Fruit fly (Drosophila melanogaster) whole organism, embryonic: ENCODE results near the gene CG17190.

Experiments
- Adf1 ChIP-seq: fragments of 200-800 bp; sonication (Bioruptor generic); IDR thresholded peaks from 2 replicates; pipeline ENCODE4 v1.3.6; 2022; ENCODE audit warnings: missing biosample characterization, missing genetic modification characterization
- CG10147 ChIP-seq: fragments of 200-800 bp; sonication (Bioruptor generic); optimal IDR thresholded peaks from 2 replicates; lab custom pipeline; 2019; ENCODE audit warnings: missing biosample characterization, mild to moderate bottlenecking, missing genetic modification characterization, moderate library complexity
- CG10462 ChIP-seq: fragments of 200-800 bp; sonication (Bioruptor generic); optimal IDR thresholded peaks from 2 replicates; lab custom pipeline; 2016; ENCODE audit warnings: missing biosample characterization, missing genetic modification characterization
- CG10565 ChIP-seq: fragments of 200-800 bp; sonication (Bioruptor generic); optimal IDR thresholded peaks from 3 replicates; lab custom pipeline; 2016; ENCODE audit warnings: missing biosample characterization, mild to moderate bottlenecking, missing genetic modification characterization
- CG10959 ChIP-seq: fragments of 200-800 bp; sonication (Bioruptor generic); IDR thresholded peaks from 2 replicates; pipeline ENCODE4 v1.3.6; 2022; ENCODE audit warnings: missing biosample characterization, missing genetic modification characterization
- CG12104 ChIP-seq: fragments of 200-800 bp; sonication (Bioruptor generic); optimal IDR thresholded peaks from 3 replicates; lab custom pipeline; 2016; ENCODE audit warnings: missing biosample characterization, missing genetic modification characterization
- CG13123 ChIP-seq: fragments of 200-800 bp; sonication (Bioruptor generic); optimal IDR thresholded peaks from 2 replicates; lab custom pipeline; 2016; ENCODE audit warnings: missing biosample characterization, missing genetic modification characterization
- CG13287 ChIP-seq: fragments of 200-800 bp; sonication (Bioruptor generic); IDR thresholded peaks from 2 replicates; pipeline ENCODE4 v1.3.6; 2022; ENCODE audit warnings: missing biosample characterization, missing genetic modification characterization; ENCODE audit not compliant: partially characterized antibody
- CG15011 ChIP-seq: fragments of 200-800 bp; sonication (Bioruptor generic); optimal IDR thresholded peaks from 3 replicates; lab custom pipeline; 2018; ENCODE audit warnings: missing biosample characterization, mild to moderate bottlenecking, missing genetic modification characterization
- CG15601 ChIP-seq: fragments of 200-800 bp; sonication (Bioruptor generic); optimal IDR thresholded peaks from 3 replicates; lab custom pipeline; 2019; ENCODE audit warnings: missing biosample characterization, mild to moderate bottlenecking, missing genetic modification characterization, moderate library complexity
- CG15696 ChIP-seq: fragments of 200-800 bp; sonication (Bioruptor generic); optimal IDR thresholded peaks from 2 replicates; lab custom pipeline; 2019; ENCODE audit warnings: missing biosample characterization, mild to moderate bottlenecking, missing genetic modification characterization, moderate library complexity
- CG17361 ChIP-seq: fragments of 200-800 bp; sonication (Bioruptor generic); IDR thresholded peaks from 3 replicates; pipeline ENCODE4 v1.3.6; 2022; ENCODE audit warnings: missing biosample characterization, missing genetic modification characterization
- CG17912 ChIP-seq: fragments of 200-800 bp; sonication (Bioruptor generic); optimal IDR thresholded peaks from 2 replicates; lab custom pipeline; 2018; ENCODE audit warnings: missing biosample characterization, mild to moderate bottlenecking, missing genetic modification characterization
- CG18599 ChIP-seq: fragments of 200-800 bp; sonication (Bioruptor generic); optimal IDR thresholded peaks from 3 replicates; lab custom pipeline; 2017; ENCODE audit warnings: missing biosample characterization, missing genetic modification characterization, mild to moderate bottlenecking, moderate library complexity, missing genetic modification reagents
- CG2889 ChIP-seq: fragments of 200-800 bp; sonication (Bioruptor generic); IDR thresholded peaks from 3 replicates; pipeline ENCODE4 v1.3.6; 2022; ENCODE audit warnings: missing biosample characterization, missing genetic modification characterization
- CG30020 ChIP-seq: fragments of 200-800 bp; optimal IDR thresholded peaks from 2 replicates; lab custom pipeline; 2019; ENCODE audit warnings: missing biosample characterization, mild to moderate bottlenecking, missing genetic modification characterization, moderate library complexity
- CG3838 ChIP-seq: fragments of 200-800 bp; sonication (Bioruptor generic); optimal IDR thresholded peaks from 3 replicates; lab custom pipeline; 2016; ENCODE audit warnings: missing biosample characterization, missing genetic modification characterization
- CG4424 ChIP-seq: fragments of 200-800 bp; sonication (Bioruptor generic); optimal IDR thresholded peaks from 3 replicates; lab custom pipeline; 2016; ENCODE audit warnings: missing biosample characterization, missing genetic modification characterization
- CG9215 ChIP-seq: fragments of 200-800 bp; sonication (Bioruptor generic); IDR thresholded peaks from 2 replicates; pipeline ENCODE4 v1.3.6; 2022; ENCODE audit warnings: missing biosample characterization, missing genetic modification characterization
- CG9932 ChIP-seq: fragments of 200-800 bp; sonication (Bioruptor generic); IDR thresholded peaks from 2 replicates; pipeline ENCODE4 v1.3.6; 2022; ENCODE audit warnings: missing biosample characterization, missing genetic modification characterization
- Dll ChIP-seq: fragments of 200-800 bp; sonication (Bioruptor generic); IDR thresholded peaks from 4 replicates; pipeline ENCODE4 v1.3.6; 2022; ENCODE audit warnings: missing biosample characterization, missing genetic modification characterization; ENCODE audit not compliant: partially characterized antibody
- ERR ChIP-seq: fragments of 200-800 bp; sonication (Bioruptor generic); optimal IDR thresholded peaks from 2 replicates; lab custom pipeline; 2016; ENCODE audit warnings: missing biosample characterization, missing genetic modification characterization
- Eip74EF ChIP-seq, 2 experiments: fragments of 200-800 bp in 1 of 2; fragments of >200 bp in 1 of 2; sonication (Bioruptor generic) in 1 of 2; optimal IDR thresholded peaks; 2 replicates each; lab custom pipeline; 2017 to 2019; ENCODE audit warnings: missing biosample characterization in 2 of 2, missing genetic modification characterization in 2 of 2, mild to moderate bottlenecking in 1 of 2, moderate library complexity in 1 of 2
- HLH3B ChIP-seq: fragments of 200-800 bp; sonication (Bioruptor generic); IDR thresholded peaks from 2 replicates; pipeline ENCODE4 v1.3.6; 2022; ENCODE audit warnings: missing biosample characterization, missing genetic modification characterization
- Poxn ChIP-seq: fragments of 200-800 bp; sonication (Bioruptor generic); IDR thresholded peaks from 2 replicates; pipeline ENCODE4 v1.3.6; 2022; ENCODE audit warnings: missing biosample characterization, missing genetic modification characterization
- Side ChIP-seq: fragments of 200-800 bp; sonication (Bioruptor generic); optimal IDR thresholded peaks from 2 replicates; lab custom pipeline; 2016; ENCODE audit warnings: missing biosample characterization, missing genetic modification characterization
- YL-1 ChIP-seq: fragments of 200-800 bp; sonication (Bioruptor generic); optimal IDR thresholded peaks from 3 replicates; lab custom pipeline; 2017; ENCODE audit warnings: missing biosample characterization, mild to moderate bottlenecking, missing genetic modification characterization
- bsh ChIP-seq, 2 experiments: fragments of 200-800 bp; sonication (Bioruptor generic); optimal IDR thresholded peaks; 2 replicates each; lab custom pipeline; 2017 to 2018; ENCODE audit warnings: mild to moderate bottlenecking in 2 of 2, missing biosample characterization in 2 of 2, missing genetic modification characterization in 2 of 2, moderate library complexity in 1 of 2
- cato ChIP-seq: fragments of 200-800 bp; sonication (Bioruptor generic); optimal IDR thresholded peaks from 2 replicates; lab custom pipeline; 2016; ENCODE audit warnings: missing biosample characterization, missing genetic modification characterization, borderline replicate concordance
- crc ChIP-seq: fragments of 200-800 bp; sonication (Bioruptor generic); optimal IDR thresholded peaks from 2 replicates; lab custom pipeline; 2016; ENCODE audit warnings: missing biosample characterization, missing genetic modification characterization
- dimm ChIP-seq: fragments of 200-800 bp; sonication (Bioruptor generic); IDR thresholded peaks from 2 replicates; pipeline ENCODE4 v1.3.6; 2022; ENCODE audit warnings: missing biosample characterization, missing genetic modification characterization
- fu2 ChIP-seq: fragments of 200-800 bp; sonication (Bioruptor generic); optimal IDR thresholded peaks from 2 replicates; lab custom pipeline; 2016; ENCODE audit warnings: missing biosample characterization, missing genetic modification characterization
- hbn ChIP-seq: fragments of 200-800 bp; sonication (Bioruptor generic); IDR thresholded peaks from 2 replicates; pipeline ENCODE4 v1.3.6; 2022; ENCODE audit warnings: missing biosample characterization, missing genetic modification characterization; ENCODE audit not compliant: partially characterized antibody
- lov ChIP-seq, 2 experiments: fragments of 200-800 bp in 1 of 2; fragments of >200 bp in 1 of 2; sonication (Bioruptor generic) in 1 of 2; IDR thresholded peaks in 1 of 2; optimal IDR thresholded peaks in 1 of 2; 2 replicates in 1 of 2; 3 replicates in 1 of 2; pipeline versions ENCODE4 v1.3.6 to Lab custom; 2017 to 2022; ENCODE audit warnings: missing biosample characterization in 1 of 2, missing genetic modification characterization in 1 of 2
- nerfin-2 ChIP-seq: fragments of 200-800 bp; sonication (Bioruptor generic); IDR thresholded peaks from 2 replicates; pipeline ENCODE4 v1.3.6; 2022; ENCODE audit warnings: missing biosample characterization, missing genetic modification characterization; ENCODE audit not compliant: partially characterized antibody
- nom ChIP-seq: fragments of 200-800 bp; sonication (Bioruptor generic); optimal IDR thresholded peaks from 2 replicates; lab custom pipeline; 2017; ENCODE audit warnings: missing biosample characterization, missing genetic modification characterization, mild to moderate bottlenecking, moderate library complexity, missing genetic modification reagents
- org-1 ChIP-seq: fragments of 200-800 bp; sonication (Bioruptor generic); optimal IDR thresholded peaks from 2 replicates; lab custom pipeline; 2017; ENCODE audit warnings: missing biosample characterization, missing genetic modification characterization
- otp ChIP-seq: fragments of 200-800 bp; sonication (Bioruptor generic); IDR thresholded peaks from 3 replicates; pipeline ENCODE4, ENCODE4 v1.3.6; 2022; ENCODE audit warnings: missing biosample characterization, missing genetic modification characterization
- pan ChIP-seq, 4 experiments: fragments of >200 bp in 3 of 4; fragments of 200-800 bp in 1 of 4; sonication (Bioruptor generic) in 1 of 4; optimal IDR thresholded peaks in 3 of 4; IDR thresholded peaks in 1 of 4; 2 replicates each; pipeline versions ENCODE4 v1.3.6 to Lab custom; 2017 to 2022; ENCODE audit warnings: missing biosample characterization in 2 of 4, missing genetic modification characterization in 2 of 4, mixed read lengths in 1 of 4
- prd ChIP-seq, 3 experiments: fragments of >200 bp in 2 of 3; fragments of 200-800 bp in 1 of 3; sonication (Bioruptor generic) in 1 of 3; optimal IDR thresholded peaks in 2 of 3; IDR thresholded peaks in 1 of 3; 2 replicates in 2 of 3; 3 replicates in 1 of 3; pipeline versions ENCODE4 v1.3.6 to Lab custom; 2017 to 2022; ENCODE audit warnings: missing biosample characterization in 1 of 3, missing genetic modification characterization in 1 of 3
- slp2 ChIP-seq: fragments of 200-800 bp; sonication (Bioruptor generic); optimal IDR thresholded peaks from 2 replicates; lab custom pipeline; 2016; ENCODE audit warnings: missing biosample characterization, missing genetic modification characterization
- sr ChIP-seq: fragments of 200-800 bp; sonication (Bioruptor generic); IDR thresholded peaks from 3 replicates; pipeline ENCODE4 v1.3.6; 2022; ENCODE audit warnings: missing biosample characterization, missing genetic modification characterization
- tin ChIP-seq: fragments of 200-800 bp; sonication (Bioruptor generic); optimal IDR thresholded peaks from 3 replicates; lab custom pipeline; 2016; ENCODE audit warnings: missing biosample characterization, missing genetic modification characterization
- trh ChIP-seq: fragments of 200-800 bp; sonication (Bioruptor generic); optimal IDR thresholded peaks from 2 replicates; lab custom pipeline; 2016; ENCODE audit warnings: missing biosample characterization, missing genetic modification characterization
- tup ChIP-seq: fragments of 200-800 bp; sonication (Bioruptor generic); optimal IDR thresholded peaks from 2 replicates; lab custom pipeline; 2016; ENCODE audit warnings: missing biosample characterization, mild to moderate bottlenecking, missing genetic modification characterization, moderate library complexity
- twi ChIP-seq: fragments of 200-800 bp; optimal IDR thresholded peaks from 2 replicates; lab custom pipeline; 2019; ENCODE audit warnings: missing biosample characterization, mild to moderate bottlenecking, missing genetic modification characterization, moderate library complexity
- z ChIP-seq: fragments of 200-800 bp; sonication (Bioruptor generic); IDR thresholded peaks from 3 replicates; pipeline ENCODE4 v1.3.6; 2022; ENCODE audit warnings: missing biosample characterization, missing genetic modification characterization

Gene CG17190

DNA sequence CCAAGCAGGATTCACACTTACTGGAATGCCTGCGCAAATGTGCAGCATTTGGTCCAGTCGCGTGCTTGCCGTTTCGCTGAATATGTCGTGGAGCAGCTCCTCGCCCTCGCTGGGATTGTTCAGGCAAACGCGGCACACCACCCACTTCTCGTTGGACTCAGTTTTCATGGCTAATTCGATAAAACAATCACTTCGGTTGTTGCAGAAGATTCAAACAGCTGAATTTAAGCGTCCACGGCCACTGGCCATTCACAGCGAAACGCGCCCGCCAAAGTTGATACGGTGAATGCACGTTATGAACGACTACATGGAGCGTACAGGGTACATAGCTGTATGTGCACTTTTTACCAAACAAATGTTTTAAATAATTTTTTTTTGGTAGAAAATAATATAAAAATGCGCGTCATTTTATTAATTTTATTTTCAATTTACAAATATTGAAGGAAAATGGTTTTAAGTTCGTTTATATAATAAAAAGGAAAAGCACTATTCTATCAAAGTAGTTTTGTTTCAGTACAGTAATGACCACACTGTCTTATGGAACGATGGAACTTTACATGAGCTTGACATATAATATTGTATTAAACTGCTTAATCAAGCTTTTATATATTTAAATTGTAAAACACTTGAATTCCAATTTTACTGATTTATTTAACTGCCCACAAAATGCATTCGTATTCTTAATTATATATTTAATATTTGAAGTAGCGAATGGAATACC is 17.9 kb upstream of the CG17190 start, which contains the start of gene trem (continued):
- TF ChIP-seq CG30020 (tag; lab: Kevin White, UChicago) (peak; percentile 93), Eip74EF (GFP tag; optimal IDR thresholded peaks at IDR 0.05; lab: Kevin White, UChicago) (no peak), nerfin-2 (GFP tag; lab: Robert Waterston, UW) (no peak), CG9215 (GFP tag; lab: Robert Waterston, UW) (peak; percentile 83), CG2889 (GFP tag; lab: Robert Waterston, UW) (no peak), CG10565 (GFP tag; lab: Kevin White, UChicago) (no peak), CG4424 (GFP tag; lab: Kevin White, UChicago) (peak; percentile 96), CG17361 (GFP tag; lab: Robert Waterston, UW) (peak; percentile 95), CG10147 (GFP tag; lab: Kevin White, UChicago) (peak; percentile 51), cato (GFP tag; lab: Kevin White, UChicago) (peak; percentile 73), z (GFP tag; lab: Robert Waterston, UW) (no peak), CG10959 (GFP tag; lab: Robert Waterston, UW) (0 out of 2 replicates have a peak, but pooled peaks have one; percentile 12), dimm (no peak), CG13123 (GFP tag; lab: Kevin White, UChicago) (peak; percentile 37), CG13287 (GFP tag; lab: Robert Waterston, UW) (0 out of 2 replicates have a peak, but pooled peaks have one; percentile 8), ERR (GFP tag; lab: Kevin White, UChicago) (no peak), CG15011 (GFP tag; lab: Kevin White, UChicago) (no peak), CG17912 (GFP tag; lab: Kevin White, UChicago) (no peak), pan (optimal IDR thresholded peaks at IDR 0.05; lab: Kevin White, UChicago) (no peak), pan (GFP tag; optimal IDR thresholded peaks at IDR 0.05 in 1 of 2, IDR thresholded peaks at IDR 0.05 in 1 of 2) (peak in 1 of 2 experiments; percentile 69), Adf1 (GFP tag; lab: Robert Waterston, UW) (no peak), tin (GFP tag; lab: Kevin White, UChicago) (peak; percentile 76), slp2 (GFP tag; lab: Kevin White, UChicago) (peak; percentile 27), tup (GFP tag; lab: Kevin White, UChicago) (no peak), otp (GFP tag; lab: Robert Waterston, UW) (no peak), sr (GFP tag; lab: Robert Waterston, UW) (no peak), HLH3B (GFP tag; lab: Robert Waterston, UW) (no peak; the same call in 1 of the 2 replicates), CG15696 (tag; lab: Kevin White, UChicago) (peak; percentile 73), YL-1 (GFP tag; lab: Kevin White, UChicago) (peak; percentile 51), CG10462 (peak; percentile 65), twi (tag; lab: Kevin White, UChicago) (peak; percentile 67), CG9932 (GFP tag; lab: Robert Waterston, UW) (peak; percentile 90), CG3838 (GFP tag; lab: Kevin White, UChicago) (peak; percentile 29), prd (optimal IDR thresholded peaks at IDR 0.05; lab: Kevin White, UChicago) (no peak), prd (GFP tag; IDR thresholded peaks at IDR 0.05; lab: Robert Waterston, UW) (peak; percentile 81), CG12104 (GFP tag; lab: Kevin White, UChicago) (peak; percentile 74), org-1 (peak; percentile 30), hbn (no peak), nom (no peak), bsh (GFP tag; optimal IDR thresholded peaks at IDR 0.05; lab: Kevin White, UChicago) (peak; percentile 29 to 62), Poxn (GFP tag; lab: Robert Waterston, UW) (no peak), Dll (GFP tag; lab: Robert Waterston, UW) (0 out of 4 replicates have a peak, but pooled peaks have one; percentile 2), CG15601 (tag; lab: Kevin White, UChicago) (peak; percentile 55), trh (GFP tag; lab: Kevin White, UChicago) (peak; percentile 26), fu2 (GFP tag; lab: Kevin White, UChicago) (peak; percentile 2), CG18599 (GFP tag; lab: Kevin White, UChicago) (no peak), lov (optimal IDR thresholded peaks at IDR 0.05; lab: Kevin White, UChicago) (no peak), lov (GFP tag; IDR thresholded peaks at IDR 0.05; lab: Robert Waterston, UW) (no peak), crc (GFP tag; lab: Kevin White, UChicago) (no peak), Side (GFP tag; lab: Kevin White, UChicago) (no peak)
